Worm (Caenorhabditis elegans): ENCODE measurements around the gene btb-19.

Gene btb-19

DNA sequence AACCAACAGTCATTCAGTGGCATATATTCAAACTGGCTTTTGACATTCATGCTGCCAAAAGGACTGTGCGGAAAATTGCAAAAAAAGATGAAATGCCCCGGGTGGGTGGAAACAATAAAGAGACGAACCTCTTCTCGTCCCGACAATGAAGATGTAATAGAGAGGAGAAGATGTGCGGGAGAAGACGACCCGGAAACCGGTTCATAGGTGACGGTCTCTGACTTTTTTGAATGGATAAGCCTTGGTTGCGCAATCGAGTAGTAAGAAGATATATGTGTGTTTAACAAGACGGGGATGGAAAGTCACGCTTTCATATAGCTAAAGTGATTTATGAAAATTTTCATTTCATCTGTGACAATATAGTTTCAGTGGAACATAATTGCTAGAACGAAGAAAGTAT is 41.2 kb downstream of the btb-19 start:
- no peak for TF ChIP-seq unc-62 (GFP tag; optimal IDR thresholded peaks at IDR 0.05)

DNA sequence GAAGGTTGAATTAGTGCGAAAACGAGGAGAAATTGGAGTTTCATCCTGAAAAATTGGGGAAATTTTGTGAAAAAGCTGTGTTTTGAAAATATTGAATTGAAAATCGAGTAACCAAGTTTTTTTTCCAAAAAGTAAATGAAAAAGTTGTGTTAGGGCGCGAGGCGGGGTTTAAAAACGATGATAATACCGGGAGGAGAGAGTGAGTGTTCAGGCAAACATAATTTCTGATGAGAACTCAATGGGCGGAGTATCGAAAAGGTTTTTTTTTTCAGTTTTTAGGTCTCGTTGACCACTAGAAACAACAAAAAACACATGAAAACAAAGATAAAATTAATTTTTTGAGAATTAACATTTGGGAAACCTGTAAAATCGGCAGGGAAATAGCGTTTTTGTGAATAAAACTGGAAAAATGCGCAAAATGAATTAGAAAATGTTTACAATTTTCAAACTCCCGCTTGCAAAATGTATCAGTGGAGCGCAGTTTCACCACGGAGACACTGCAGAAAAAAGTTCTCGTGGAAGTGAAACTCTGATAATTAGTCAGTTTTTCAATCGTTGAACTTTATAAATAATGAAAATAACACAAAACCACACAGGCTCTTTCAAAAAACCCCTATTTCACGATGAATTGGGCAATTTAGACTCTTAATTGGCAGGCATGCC is 42.2 kb downstream of the btb-19 start, which contains the start of gene C13B4.1:
C13B4.1 (minus strand) TSS at position 51 of the 663 bp plus-strand sequence.
- no peak for TF ChIP-seq unc-62 (GFP tag; optimal IDR thresholded peaks at IDR 0.05)

- no peak for TF ChIP-seq unc-62 (GFP tag; optimal IDR thresholded peaks at IDR 0.05)
These were observed 47.2 kb downstream of the btb-19 start for ce11 chrII:14474700-14475099.
